Worm (Caenorhabditis elegans) whole organism, late embryonic: ENCODE results near the gene C34C6.3.
A peak's percentile ranks its signal among the peaks of the same experiment; 100 is the strongest.

ENCODE experiments used
- C38D4.7 ChIP-seq: fragments of 200-800 bp; sonication (Bioruptor generic); optimal IDR thresholded peaks from 2 replicates; lab custom pipeline; 2018; ENCODE audit warnings: mild to moderate bottlenecking, missing genetic modification characterization, moderate library complexity, missing compliant biosample characterization
- K09A11.1 ChIP-seq: sonication (generic microtip); optimal IDR thresholded peaks from 2 replicates; lab custom pipeline; 2017; ENCODE audit warnings: antibody characterized with exemption, mild to moderate bottlenecking, missing genetic modification characterization, missing compliant biosample characterization; ENCODE audit not compliant: insufficient read depth
- ama-1 ChIP-seq: fragments of 150-350 bp; optimal IDR thresholded peaks from 2 replicates; lab custom pipeline; 2014
- ceh-14 ChIP-seq: sonication (generic microtip); optimal IDR thresholded peaks from 2 replicates; lab custom pipeline; 2016; ENCODE audit warnings: missing genotype, missing genetic modification characterization, missing compliant biosample characterization
- ceh-19 ChIP-seq: fragments of 200-800 bp; sonication (Bioruptor generic); optimal IDR thresholded peaks from 2 replicates; lab custom pipeline; 2018; ENCODE audit warnings: mild to moderate bottlenecking, missing genetic modification characterization, missing compliant biosample characterization
- ceh-2 ChIP-seq: sonication (generic microtip); optimal IDR thresholded peaks from 2 replicates; lab custom pipeline; 2016; ENCODE audit warnings: missing genotype, missing genetic modification characterization, missing compliant biosample characterization
- ceh-22 ChIP-seq: sonication (generic microtip); optimal IDR thresholded peaks from 2 replicates; lab custom pipeline; 2017; ENCODE audit warnings: missing biosample characterization, missing genetic modification characterization
- ceh-30 ChIP-seq: fragments of 150-350 bp; optimal IDR thresholded peaks from 2 replicates; lab custom pipeline; 2014; ENCODE audit warnings: missing biosample characterization, missing genetic modification characterization
- ceh-34 ChIP-seq: sonication (generic microtip); optimal IDR thresholded peaks from 2 replicates; lab custom pipeline; 2016; ENCODE audit warnings: mild to moderate bottlenecking, missing genetic modification characterization, missing compliant biosample characterization
- ceh-45 ChIP-seq: fragments of 200-800 bp; sonication (Bioruptor generic); IDR thresholded peaks from 2 replicates; pipeline ENCODE4 v1.3.6; 2022; ENCODE audit warnings: missing genetic modification reagents, missing genetic modification characterization, missing compliant biosample characterization
- ceh-48 ChIP-seq: sonication (generic microtip); optimal IDR thresholded peaks from 2 replicates; lab custom pipeline; 2016; ENCODE audit warnings: missing genetic modification characterization, inconsistent platforms, missing compliant biosample characterization
- ceh-6 ChIP-seq: fragments of 200-800 bp; sonication (Bioruptor generic); optimal IDR thresholded peaks from 2 replicates; lab custom pipeline; 2018; ENCODE audit warnings: mild to moderate bottlenecking, missing genetic modification characterization, missing compliant biosample characterization
- ceh-9 ChIP-seq: sonication (generic microtip); optimal IDR thresholded peaks from 2 replicates; lab custom pipeline; 2016; ENCODE audit warnings: mild to moderate bottlenecking, missing genetic modification characterization, inconsistent platforms, missing compliant biosample characterization
- dmd-4 ChIP-seq: sonication (generic microtip); optimal IDR thresholded peaks from 2 replicates; lab custom pipeline; 2016; ENCODE audit warnings: borderline replicate concordance, missing genetic modification characterization, missing compliant biosample characterization
- dve-1 ChIP-seq: sonication (generic microtip); optimal IDR thresholded peaks from 2 replicates; lab custom pipeline; 2017; ENCODE audit warnings: antibody characterized with exemption, mild to moderate bottlenecking, missing genetic modification characterization, missing compliant biosample characterization
- elt-4 ChIP-seq: sonication (generic microtip); optimal IDR thresholded peaks from 2 replicates; lab custom pipeline; 2016; ENCODE audit warnings: missing genetic modification characterization, missing compliant biosample characterization
- ets-4 ChIP-seq: sonication (generic microtip); optimal IDR thresholded peaks from 2 replicates; lab custom pipeline; 2016; ENCODE audit warnings: missing genetic modification characterization, missing compliant biosample characterization
- fax-1 ChIP-seq: sonication (generic microtip); optimal IDR thresholded peaks from 2 replicates; lab custom pipeline; 2016; ENCODE audit warnings: missing genotype, missing genetic modification characterization, missing compliant biosample characterization
- gmeb-2 ChIP-seq: sonication (generic microtip); optimal IDR thresholded peaks from 2 replicates; lab custom pipeline; 2016; ENCODE audit warnings: missing genetic modification characterization, inconsistent platforms, missing compliant biosample characterization
- hlh-13 ChIP-seq: fragments of 200-800 bp; sonication (Bioruptor generic); optimal IDR thresholded peaks from 2 replicates; lab custom pipeline; 2018; ENCODE audit warnings: mild to moderate bottlenecking, missing genetic modification characterization, missing compliant biosample characterization
- hlh-15 ChIP-seq: sonication (generic microtip); optimal IDR thresholded peaks from 2 replicates; lab custom pipeline; 2016; ENCODE audit warnings: missing genetic modification characterization, missing compliant biosample characterization
- hlh-30 ChIP-seq: sonication (generic microtip); optimal IDR thresholded peaks from 2 replicates; lab custom pipeline; 2017; ENCODE audit warnings: antibody characterized with exemption, missing genetic modification characterization, missing compliant biosample characterization; ENCODE audit not compliant: insufficient read depth
- hlh-8 ChIP-seq: sonication (generic microtip); optimal IDR thresholded peaks from 2 replicates; lab custom pipeline; 2016; ENCODE audit warnings: missing genotype, missing genetic modification characterization, missing compliant biosample characterization
- lin-11 ChIP-seq: fragments of 200-800 bp; sonication (Bioruptor generic); optimal IDR thresholded peaks from 2 replicates; lab custom pipeline; 2018; ENCODE audit warnings: mild to moderate bottlenecking, missing genetic modification characterization, missing compliant biosample characterization
- mec-3 ChIP-seq: sonication (generic microtip); optimal IDR thresholded peaks from 2 replicates; lab custom pipeline; 2016; ENCODE audit warnings: borderline replicate concordance, missing genetic modification characterization, missing compliant biosample characterization
- nhr-11 ChIP-seq: fragments of 150-350 bp; optimal IDR thresholded peaks from 2 replicates; lab custom pipeline; 2014; ENCODE audit warnings: missing biosample characterization, missing genetic modification characterization
- npax-4 ChIP-seq: sonication (generic microtip); optimal IDR thresholded peaks from 2 replicates; lab custom pipeline; 2016; ENCODE audit warnings: missing genetic modification characterization, missing compliant biosample characterization
- odd-2 ChIP-seq: sonication (generic microtip); optimal IDR thresholded peaks from 2 replicates; lab custom pipeline; 2017; ENCODE audit warnings: antibody characterized with exemption, mild to moderate bottlenecking, missing genetic modification characterization, missing compliant biosample characterization
- pat-9 ChIP-seq: fragments of 200-800 bp; sonication (Bioruptor generic); optimal IDR thresholded peaks from 2 replicates; lab custom pipeline; 2018; ENCODE audit warnings: mild to moderate bottlenecking, missing genetic modification characterization, moderate library complexity, missing compliant biosample characterization
- rnt-1 ChIP-seq: sonication (generic microtip); optimal IDR thresholded peaks from 2 replicates; lab custom pipeline; 2016; ENCODE audit warnings: missing genetic modification characterization, missing compliant biosample characterization
- sox-2 ChIP-seq: fragments of 200-800 bp; sonication (Bioruptor generic); IDR thresholded peaks from 2 replicates; pipeline ENCODE4 v1.3.6; 2022; ENCODE audit warnings: missing genetic modification reagents, missing genetic modification characterization, missing compliant biosample characterization
- sox-4 ChIP-seq: sonication (generic microtip); optimal IDR thresholded peaks from 2 replicates; lab custom pipeline; 2017; ENCODE audit warnings: mild to moderate bottlenecking, missing genetic modification characterization, inconsistent platforms, missing compliant biosample characterization
- tbx-2 ChIP-seq: sonication (generic microtip); optimal IDR thresholded peaks from 2 replicates; lab custom pipeline; 2016; ENCODE audit warnings: missing genetic modification characterization, missing compliant biosample characterization
- unc-3 ChIP-seq, 2 experiments: fragments of 200-800 bp in 1 of 2; sonication (Bioruptor generic) in 1 of 2; sonication (generic microtip) in 1 of 2; conservative IDR thresholded peaks in 1 of 2; optimal IDR thresholded peaks in 1 of 2; 2 replicates each; pipeline versions ENCODE4 v1.3.6 to Lab custom; 2016 to 2022; ENCODE audit warnings: missing compliant biosample characterization in 2 of 2, missing genetic modification characterization in 2 of 2, missing genetic modification reagents in 1 of 2
- unc-42 ChIP-seq: sonication (generic microtip); optimal IDR thresholded peaks from 2 replicates; lab custom pipeline; 2016; ENCODE audit warnings: missing genotype, missing genetic modification characterization, missing compliant biosample characterization
- unc-86 ChIP-seq: sonication (generic microtip); optimal IDR thresholded peaks from 2 replicates; lab custom pipeline; 2016; ENCODE audit warnings: missing genetic modification characterization, missing compliant biosample characterization

Gene C34C6.3

ce11 chrII:8668871-8669270 lies 22.8 kb upstream of the C34C6.3 start:
- no peak for TF ChIP-seq mec-3 (tag; lab: Kevin White, UChicago)
- TF ChIP-seq ceh-9 (tag; lab: Kevin White, UChicago) = no peak
- no peak for TF ChIP-seq ceh-30 (tag; lab: Kevin White, UChicago)
- no peak for TF ChIP-seq K09A11.1 (tag; lab: Kevin White, UChicago)
- no peak for TF ChIP-seq gmeb-2 (tag; lab: Kevin White, UChicago)
- TF ChIP-seq dmd-4 (tag; lab: Kevin White, UChicago) = no peak
- TF ChIP-seq ceh-19 = no peak
- no peak for TF ChIP-seq sox-4 (tag; lab: Kevin White, UChicago)
- no peak for TF ChIP-seq ceh-14 (tag; lab: Kevin White, UChicago)
- TF ChIP-seq ama-1 (lab: Kevin White, UChicago) = no peak
- no peak for TF ChIP-seq rnt-1
- TF ChIP-seq npax-4 (tag; lab: Kevin White, UChicago) = no peak
- TF ChIP-seq unc-3 (GFP tag; conservative IDR thresholded peaks at IDR 0.05; lab: Robert Waterston, UW) = no peak
- no peak for TF ChIP-seq unc-3 (tag; optimal IDR thresholded peaks at IDR 0.05; lab: Kevin White, UChicago)
- no peak for TF ChIP-seq ets-4 (tag; lab: Kevin White, UChicago)
- TF ChIP-seq ceh-6 (GFP tag; lab: Kevin White, UChicago) = no peak
- TF ChIP-seq tbx-2 = no peak
- no peak for TF ChIP-seq dve-1
- no peak for TF ChIP-seq hlh-13 (GFP tag; lab: Kevin White, UChicago)

ce11 chrII:8670835-8671234 lies 20.9 kb upstream of the C34C6.3 start:
- TF ChIP-seq unc-42 (tag; lab: Kevin White, UChicago) = no peak
- TF ChIP-seq odd-2 = no peak
- TF ChIP-seq ceh-2 = no peak
- no peak for TF ChIP-seq ceh-22 (tag; lab: Kevin White, UChicago)
- no peak for TF ChIP-seq lin-11 (tag; lab: Kevin White, UChicago)
- no peak for TF ChIP-seq nhr-11 (tag; lab: Kevin White, UChicago)
- no peak for TF ChIP-seq ceh-45 (GFP tag; lab: Robert Waterston, UW)
- TF ChIP-seq elt-4 (tag; lab: Kevin White, UChicago) = no peak
- TF ChIP-seq hlh-30 (tag; lab: Kevin White, UChicago) = no peak
- no peak for TF ChIP-seq ceh-48
- no peak for TF ChIP-seq ceh-34 (tag; lab: Kevin White, UChicago)
- TF ChIP-seq C38D4.7 (GFP tag; lab: Kevin White, UChicago) = no peak
- no peak for TF ChIP-seq sox-2 (GFP tag; lab: Robert Waterston, UW)
- no peak for TF ChIP-seq K09A11.1 (tag; lab: Kevin White, UChicago)
- no peak for TF ChIP-seq npax-4 (tag; lab: Kevin White, UChicago)

DNA sequence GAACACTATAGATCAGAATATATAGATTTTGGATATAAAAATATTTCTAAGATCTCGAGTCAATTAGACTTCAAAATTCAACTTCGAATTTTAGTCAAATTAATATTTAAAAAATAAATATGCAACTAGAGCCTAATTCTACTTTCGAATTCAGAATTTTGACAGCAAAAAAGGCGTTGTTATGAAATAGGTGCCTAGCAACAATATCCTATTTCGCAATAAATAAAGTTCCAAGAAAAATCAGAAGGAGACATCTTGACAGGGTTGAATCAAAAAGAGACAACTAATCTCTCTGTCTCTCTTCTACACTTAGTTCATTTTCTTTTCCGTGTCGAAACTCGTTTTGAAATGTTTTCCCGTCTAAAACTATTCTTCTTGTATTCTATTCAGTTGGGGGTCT lies 16.3 kb upstream of the C34C6.3 start:
- no peak for TF ChIP-seq fax-1 (tag; lab: Kevin White, UChicago)
- TF ChIP-seq pat-9 (tag; lab: Kevin White, UChicago) = no peak

- TF ChIP-seq hlh-13 (GFP tag; lab: Kevin White, UChicago) = no peak
- TF ChIP-seq ceh-2 = no peak
- TF ChIP-seq hlh-15 (tag; lab: Kevin White, UChicago) = no peak
- no peak for TF ChIP-seq lin-11 (tag; lab: Kevin White, UChicago)
- no peak for TF ChIP-seq dve-1
Observed at ce11 chrII:8679799-8680198, 11.9 kb upstream of the C34C6.3 start.

ce11 chrII:8683933-8684332 lies 7.8 kb upstream of the C34C6.3 start:
- TF ChIP-seq ceh-14 (tag; lab: Kevin White, UChicago) = peak; percentile 7
- peak; percentile 8 for TF ChIP-seq unc-86 (tag; lab: Kevin White, UChicago)
- TF ChIP-seq unc-42 (tag; lab: Kevin White, UChicago) = peak; percentile 37
- no peak for TF ChIP-seq hlh-13 (GFP tag; lab: Kevin White, UChicago)
- no peak for TF ChIP-seq hlh-8 (tag; lab: Kevin White, UChicago)
